Fruit fly (Drosophila melanogaster) whole organism, embryonic: ENCODE data around the gene bsk.
A peak's percentile ranks its signal among the peaks of the same experiment; 100 is the strongest.

Experiments used
- ATbp ChIP-seq: fragments of 200-800 bp; sonication (Bioruptor generic); optimal IDR thresholded peaks from 2 replicates; lab custom pipeline; 2017; ENCODE audit warnings: missing biosample characterization, mild to moderate bottlenecking, missing genetic modification characterization, missing genetic modification reagents
- CG1024 ChIP-seq: fragments of 200-800 bp; sonication (Bioruptor generic); IDR thresholded peaks from 2 replicates; pipeline ENCODE4 v1.3.6; 2022; ENCODE audit warnings: missing biosample characterization, missing genetic modification characterization
- CG10462 ChIP-seq: fragments of 200-800 bp; sonication (Bioruptor generic); optimal IDR thresholded peaks from 2 replicates; lab custom pipeline; 2016; ENCODE audit warnings: missing biosample characterization, missing genetic modification characterization
- CG12391 ChIP-seq: fragments of 200-800 bp; sonication (Bioruptor generic); optimal IDR thresholded peaks from 3 replicates; lab custom pipeline; 2018; ENCODE audit warnings: missing biosample characterization, mild to moderate bottlenecking, missing genetic modification characterization, moderate library complexity
- CG13287 ChIP-seq: fragments of 200-800 bp; sonication (Bioruptor generic); IDR thresholded peaks from 2 replicates; pipeline ENCODE4 v1.3.6; 2022; ENCODE audit warnings: missing biosample characterization, missing genetic modification characterization; ENCODE audit not compliant: partially characterized antibody
- CG14710 ChIP-seq: fragments of 200-800 bp; sonication (Bioruptor generic); optimal IDR thresholded peaks from 3 replicates; lab custom pipeline; 2019; ENCODE audit warnings: missing biosample characterization, mild to moderate bottlenecking, missing genetic modification characterization, moderate library complexity
- CG14860 ChIP-seq: fragments of 200-800 bp; sonication (Bioruptor generic); IDR thresholded peaks from 3 replicates; pipeline ENCODE4 v1.3.6; 2022; ENCODE audit warnings: missing biosample characterization, missing genetic modification characterization; ENCODE audit not compliant: partially characterized antibody
- CG16813 ChIP-seq: fragments of 200-800 bp; sonication (Bioruptor generic); IDR thresholded peaks from 3 replicates; pipeline ENCODE4 v1.3.6; 2022; ENCODE audit warnings: missing biosample characterization, missing genetic modification characterization; ENCODE audit not compliant: partially characterized antibody
- CG17802 ChIP-seq: fragments of 200-800 bp; sonication (Bioruptor generic); optimal IDR thresholded peaks from 2 replicates; lab custom pipeline; 2018; ENCODE audit warnings: missing biosample characterization, mild to moderate bottlenecking, missing genetic modification characterization, moderate library complexity
- CG18011 ChIP-seq: fragments of 200-800 bp; sonication (Bioruptor generic); optimal IDR thresholded peaks from 2 replicates; lab custom pipeline; 2017; ENCODE audit warnings: missing biosample characterization, missing genetic modification characterization, mild to moderate bottlenecking, moderate library complexity, missing genotype
- CG18262 ChIP-seq: fragments of 200-800 bp; optimal IDR thresholded peaks from 3 replicates; lab custom pipeline; 2019; ENCODE audit warnings: missing biosample characterization, mild to moderate bottlenecking, missing genetic modification characterization, moderate library complexity
- CG18599 ChIP-seq: fragments of 200-800 bp; sonication (Bioruptor generic); optimal IDR thresholded peaks from 3 replicates; lab custom pipeline; 2017; ENCODE audit warnings: missing biosample characterization, missing genetic modification characterization, mild to moderate bottlenecking, moderate library complexity, missing genetic modification reagents
- CG18619 ChIP-seq: fragments of 200-800 bp; sonication (Bioruptor generic); optimal IDR thresholded peaks from 3 replicates; lab custom pipeline; 2017; ENCODE audit warnings: missing biosample characterization, mild to moderate bottlenecking, missing genetic modification characterization
- CG2202 ChIP-seq: fragments of 200-800 bp; sonication (Bioruptor generic); optimal IDR thresholded peaks from 2 replicates; lab custom pipeline; 2018; ENCODE audit warnings: missing biosample characterization, mild to moderate bottlenecking, missing genetic modification characterization
- CG3838 ChIP-seq: fragments of 200-800 bp; sonication (Bioruptor generic); optimal IDR thresholded peaks from 3 replicates; lab custom pipeline; 2016; ENCODE audit warnings: missing biosample characterization, missing genetic modification characterization
- CG3995 ChIP-seq: fragments of 200-800 bp; sonication (Bioruptor generic); optimal IDR thresholded peaks from 3 replicates; lab custom pipeline; 2016; ENCODE audit warnings: missing biosample characterization, missing genetic modification characterization
- CG6254 ChIP-seq: fragments of 200-800 bp; sonication (Bioruptor generic); optimal IDR thresholded peaks from 3 replicates; lab custom pipeline; 2017; ENCODE audit warnings: mild to moderate bottlenecking, missing biosample characterization, missing genetic modification reagents, missing genetic modification characterization
- CG7839 ChIP-seq: fragments of 200-800 bp; sonication (Bioruptor generic); optimal IDR thresholded peaks from 3 replicates; lab custom pipeline; 2018; ENCODE audit warnings: missing biosample characterization, mild to moderate bottlenecking, missing genetic modification characterization, moderate library complexity
- CG8924 ChIP-seq: fragments of 200-800 bp; optimal IDR thresholded peaks from 3 replicates; lab custom pipeline; 2019; ENCODE audit warnings: missing biosample characterization, mild to moderate bottlenecking, missing genetic modification characterization, moderate library complexity
- CrebB ChIP-seq: fragments of 200-800 bp; sonication (Bioruptor generic); optimal IDR thresholded peaks from 3 replicates; lab custom pipeline; 2018; ENCODE audit warnings: missing biosample characterization, mild to moderate bottlenecking, missing genetic modification characterization
- Dip3 ChIP-seq: fragments of 200-800 bp; sonication (Bioruptor generic); optimal IDR thresholded peaks from 3 replicates; lab custom pipeline; 2016; ENCODE audit warnings: missing biosample characterization, missing genetic modification characterization
- Dll ChIP-seq: fragments of 200-800 bp; sonication (Bioruptor generic); IDR thresholded peaks from 4 replicates; pipeline ENCODE4 v1.3.6; 2022; ENCODE audit warnings: missing biosample characterization, missing genetic modification characterization; ENCODE audit not compliant: partially characterized antibody
- Dref ChIP-seq: fragments of 200-800 bp; sonication (Bioruptor generic); IDR thresholded peaks from 2 replicates; pipeline ENCODE4 v1.3.6; 2022; ENCODE audit warnings: missing biosample characterization, missing genetic modification characterization
- Elba2 ChIP-seq: fragments of 200-800 bp; sonication (Bioruptor generic); optimal IDR thresholded peaks from 3 replicates; lab custom pipeline; 2016; ENCODE audit warnings: missing biosample characterization, missing genetic modification characterization
- Ets97D ChIP-seq: fragments of 200-800 bp; sonication (Bioruptor generic); optimal IDR thresholded peaks from 3 replicates; lab custom pipeline; 2016; ENCODE audit warnings: missing biosample characterization, missing genetic modification characterization
- HLH54F ChIP-seq: fragments of 200-800 bp; sonication (Bioruptor generic); optimal IDR thresholded peaks from 3 replicates; lab custom pipeline; 2016; ENCODE audit warnings: missing biosample characterization, missing genetic modification characterization
- MBD-R2 ChIP-seq: fragments of 200-800 bp; sonication (Bioruptor generic); IDR thresholded peaks from 2 replicates; pipeline ENCODE4 v1.3.6; 2022; ENCODE audit warnings: missing biosample characterization, missing genetic modification characterization
- Rfx ChIP-seq: fragments of 200-800 bp; sonication (Bioruptor generic); IDR thresholded peaks from 2 replicates; pipeline ENCODE4 v1.3.6; 2022; ENCODE audit warnings: missing biosample characterization, missing genetic modification characterization
- Tbp ChIP-seq: fragments of >200 bp; optimal IDR thresholded peaks from 2 replicates; lab custom pipeline; 2018; ENCODE audit warnings: missing biosample characterization, missing genetic modification characterization
- ac ChIP-seq: fragments of 200-800 bp; sonication (Bioruptor generic); optimal IDR thresholded peaks from 3 replicates; lab custom pipeline; 2017; ENCODE audit warnings: missing biosample characterization, mild to moderate bottlenecking, missing genetic modification characterization
- ase ChIP-seq: fragments of 200-800 bp; sonication (Bioruptor generic); IDR thresholded peaks from 3 replicates; pipeline ENCODE4 v1.3.6; 2022; ENCODE audit warnings: missing biosample characterization, missing genetic modification characterization
- bowl ChIP-seq: fragments of 200-800 bp; sonication (Bioruptor generic); IDR thresholded peaks from 2 replicates; pipeline ENCODE4 v1.3.6; 2022; ENCODE audit warnings: missing biosample characterization, missing genetic modification characterization
- dati ChIP-seq: fragments of 200-800 bp; sonication (Bioruptor generic); IDR thresholded peaks from 2 replicates; pipeline ENCODE4 v1.3.6; 2022; ENCODE audit warnings: missing biosample characterization, missing genetic modification characterization
- ewg ChIP-seq: fragments of 200-800 bp; sonication (Bioruptor generic); optimal IDR thresholded peaks from 3 replicates; lab custom pipeline; 2017; ENCODE audit warnings: mild to moderate bottlenecking, missing biosample characterization, missing genetic modification reagents, missing genetic modification characterization
- gce ChIP-seq: fragments of 200-800 bp; sonication (Bioruptor generic); IDR thresholded peaks from 3 replicates; pipeline ENCODE4 v1.3.6; 2022; ENCODE audit warnings: missing biosample characterization, missing genetic modification characterization
- gem ChIP-seq: fragments of 200-800 bp; sonication (Bioruptor generic); optimal IDR thresholded peaks from 2 replicates; lab custom pipeline; 2019; ENCODE audit warnings: missing biosample characterization, mild to moderate bottlenecking, missing genetic modification characterization, moderate library complexity
- insv ChIP-seq, 2 experiments: fragments of 200-800 bp; sonication (Bioruptor generic); optimal IDR thresholded peaks; 3 replicates each; lab custom pipeline; 2016 to 2018; ENCODE audit warnings: missing biosample characterization in 2 of 2, missing genetic modification characterization in 2 of 2
- inv ChIP-seq: fragments of 200-800 bp; sonication (Bioruptor generic); IDR thresholded peaks from 2 replicates; pipeline ENCODE4 v1.3.6; 2022; ENCODE audit warnings: missing biosample characterization, missing genetic modification characterization; ENCODE audit not compliant: partially characterized antibody
- kah ChIP-seq: fragments of 200-800 bp; sonication (Bioruptor generic); optimal IDR thresholded peaks from 2 replicates; lab custom pipeline; 2018; ENCODE audit warnings: missing biosample characterization, mild to moderate bottlenecking, missing genetic modification characterization
- ken ChIP-seq: fragments of 200-800 bp; sonication (Bioruptor generic); IDR thresholded peaks from 3 replicates; pipeline ENCODE4 v1.3.6; 2022; ENCODE audit warnings: missing biosample characterization, missing genetic modification characterization
- pfk ChIP-seq: fragments of 200-800 bp; sonication (Bioruptor generic); optimal IDR thresholded peaks from 2 replicates; lab custom pipeline; 2018; ENCODE audit warnings: missing biosample characterization, mild to moderate bottlenecking, missing genetic modification characterization, moderate library complexity
- phol ChIP-seq: fragments of 200-800 bp; sonication (Bioruptor generic); optimal IDR thresholded peaks from 3 replicates; lab custom pipeline; 2018; ENCODE audit warnings: missing biosample characterization, mild to moderate bottlenecking, missing genetic modification characterization, moderate library complexity
- salm ChIP-seq: fragments of 200-800 bp; sonication (Bioruptor generic); optimal IDR thresholded peaks from 2 replicates; lab custom pipeline; 2018; ENCODE audit warnings: missing biosample characterization, mild to moderate bottlenecking, missing genetic modification characterization
- seq ChIP-seq: fragments of 200-800 bp; sonication (Bioruptor generic); IDR thresholded peaks from 2 replicates; pipeline ENCODE4 v1.3.6; 2022; ENCODE audit warnings: missing biosample characterization, missing genetic modification characterization
- slbo ChIP-seq: fragments of 200-800 bp; sonication (Bioruptor generic); IDR thresholded peaks from 2 replicates; pipeline ENCODE4 v1.3.6; 2022; ENCODE audit warnings: missing biosample characterization, missing genetic modification characterization
- slp2 ChIP-seq: fragments of 200-800 bp; sonication (Bioruptor generic); optimal IDR thresholded peaks from 2 replicates; lab custom pipeline; 2016; ENCODE audit warnings: missing biosample characterization, missing genetic modification characterization

The bsk gene

dm6 chr2L:10292066-10292560, 41.8 kb upstream of the bsk start, which contains the start of gene Ufd4 (continued):
- TF ChIP-seq Dip3 (GFP tag; lab: Kevin White, UChicago), result peak; percentile 55
- TF ChIP-seq CG18262 (tag; lab: Kevin White, UChicago), result no peak
- peak; percentile 43 for TF ChIP-seq kah
- TF ChIP-seq CG12391 (tag; lab: Kevin White, UChicago), result peak; percentile 82
- peak; percentile 19 for TF ChIP-seq CG18011 (GFP tag; lab: Kevin White, UChicago)
- no peak for TF ChIP-seq CG3838 (GFP tag; lab: Kevin White, UChicago)
- TF ChIP-seq CG10462 (GFP tag; lab: Kevin White, UChicago), result no peak
- TF ChIP-seq CG8924 (tag; lab: Kevin White, UChicago), result peak; percentile 65
- no peak for TF ChIP-seq CG18599 (GFP tag; lab: Kevin White, UChicago)
- no peak for TF ChIP-seq CG17802 (tag; lab: Kevin White, UChicago)
- TF ChIP-seq, all 482 proteins: peak for 187

- TF ChIP-seq Elba2 (GFP tag; lab: Kevin White, UChicago) (peak; percentile 100), CG6254 (no peak), insv (GFP tag; optimal IDR thresholded peaks at IDR 0.05; lab: Kevin White, UChicago) (peak in 1 of 2 experiments; percentile 94)
These were observed 41.0 kb upstream of the bsk start for dm6 chr2L:10291276-10291675.

- no peak for TF ChIP-seq Tbp (GFP tag; lab: Kevin White, UChicago)
- TF ChIP-seq bowl (GFP tag; lab: Robert Waterston, UW), result no peak
- TF ChIP-seq CG7839 (tag; lab: Kevin White, UChicago), result no peak
- TF ChIP-seq salm (tag; lab: Kevin White, UChicago), result no peak
- TF ChIP-seq CG2202 (tag; lab: Kevin White, UChicago), result no peak
- no peak for TF ChIP-seq MBD-R2 (GFP tag; lab: Robert Waterston, UW)
- no peak for TF ChIP-seq ase (GFP tag; lab: Robert Waterston, UW)
- TF ChIP-seq seq (GFP tag; lab: Robert Waterston, UW), result no peak
- no peak for TF ChIP-seq CG3995 (GFP tag; lab: Kevin White, UChicago)
- TF ChIP-seq ken (GFP tag; lab: Robert Waterston, UW), result no peak
- no peak for TF ChIP-seq ac (GFP tag; lab: Kevin White, UChicago)
- no peak for TF ChIP-seq phol
- no peak for TF ChIP-seq CG18619
- no peak for TF ChIP-seq ATbp (GFP tag; lab: Kevin White, UChicago)
- TF ChIP-seq Dll (GFP tag; lab: Robert Waterston, UW), result no peak
- no peak for TF ChIP-seq gce (GFP tag; lab: Robert Waterston, UW)
- no peak for TF ChIP-seq HLH54F (GFP tag; lab: Kevin White, UChicago)
- TF ChIP-seq slp2, result no peak
- TF ChIP-seq gem, result no peak
- TF ChIP-seq, all 482 proteins: peak for 0
These were observed 30.5 kb upstream of the bsk start, which contains the start of gene CG34043 for dm6 chr2L:10280772-10281171. Gene CG34043, minus strand, starts transcription at chr2L:10280872.

dm6 chr2L:10278658-10279057, 28.4 kb upstream of the bsk start, which contains the start of gene Utx:
Gene Utx, minus strand, starts transcription at chr2L:10278811.
- TF ChIP-seq inv (GFP tag; lab: Robert Waterston, UW), result peak; percentile 88
- TF ChIP-seq dati (GFP tag; lab: Robert Waterston, UW), result no peak
- TF ChIP-seq Ets97D (GFP tag; lab: Kevin White, UChicago), result peak; percentile 50
- TF ChIP-seq CG14860 (GFP tag; lab: Robert Waterston, UW), result peak; percentile 75
- peak; percentile 56 for TF ChIP-seq CG14710 (tag; lab: Kevin White, UChicago)
- peak; percentile 89 for TF ChIP-seq CG16813 (GFP tag; lab: Robert Waterston, UW)
- peak; percentile 57; the same call in 1 of the 2 replicates for TF ChIP-seq slbo
- TF ChIP-seq pfk (GFP tag; lab: Kevin White, UChicago), result peak; percentile 93
- peak; percentile 81 for TF ChIP-seq CG1024 (GFP tag; lab: Robert Waterston, UW)
- peak; percentile 84 for TF ChIP-seq CG13287 (GFP tag; lab: Robert Waterston, UW)
- peak; percentile 39; the same call in 1 of the 2 replicates for TF ChIP-seq Rfx
- no peak for TF ChIP-seq ewg
- peak; percentile 80 for TF ChIP-seq Dref (GFP tag; lab: Robert Waterston, UW)
- no peak for TF ChIP-seq CrebB (tag; lab: Kevin White, UChicago)
